Worm (Caenorhabditis elegans) whole organism, late embryonic: ENCODE data around the gene T16G1.9.
A peak's percentile ranks its signal among the peaks of the same experiment; 100 is the strongest.

Source experiments
- che-1 ChIP-seq: sonication (generic microtip); optimal IDR thresholded peaks from 2 replicates; lab custom pipeline; 2016; ENCODE audit warnings: mild to moderate bottlenecking, missing genetic modification characterization, missing compliant biosample characterization
- unc-55 ChIP-seq: sonication (generic microtip); optimal IDR thresholded peaks from 2 replicates; lab custom pipeline; 2017; ENCODE audit warnings: missing biosample characterization, missing genetic modification reagents, missing genetic modification characterization

T16G1.9 gene

ce11 chrV:12896850-12897249, 53.8 kb downstream of the T16G1.9 start:
- TF ChIP-seq unc-55 (GFP tag; lab: Kevin White, UChicago) (peak; percentile 47), che-1 (no peak)
